Worm (Caenorhabditis elegans) whole organism, mixed stage, embryonic: ENCODE results near the gene str-83.

Experiments
- bed-3 ChIP-seq: fragments of 200-800 bp; sonication (Bioruptor generic); optimal IDR thresholded peaks from 3 replicates; lab custom pipeline; 2018; ENCODE audit warnings: mild to moderate bottlenecking, missing genetic modification characterization, moderate library complexity, missing compliant biosample characterization
- blmp-1 ChIP-seq: fragments of 150-350 bp; optimal IDR thresholded peaks from 2 replicates; lab custom pipeline; 2014; ENCODE audit warnings: missing biosample characterization, missing genetic modification characterization
- ceh-39 ChIP-seq: fragments of 150-350 bp; optimal IDR thresholded peaks from 2 replicates; lab custom pipeline; 2014; ENCODE audit warnings: missing biosample characterization, missing genetic modification characterization
- ceh-43 ChIP-seq: fragments of 200-800 bp; sonication (Bioruptor generic); optimal IDR thresholded peaks from 2 replicates; lab custom pipeline; 2018; ENCODE audit warnings: mild to moderate bottlenecking, missing genetic modification characterization, moderate library complexity, missing compliant biosample characterization
- ceh-83 ChIP-seq: fragments of 200-800 bp; sonication (Bioruptor generic); optimal IDR thresholded peaks from 2 replicates; lab custom pipeline; 2018; ENCODE audit warnings: mild to moderate bottlenecking, missing genetic modification characterization, missing compliant biosample characterization
- elt-1 ChIP-seq: sonication (generic microtip); optimal IDR thresholded peaks from 2 replicates; lab custom pipeline; 2017; ENCODE audit warnings: missing genetic modification characterization, mild to moderate bottlenecking, missing compliant biosample characterization, antibody characterized with exemption, moderate library complexity, borderline replicate concordance; ENCODE audit not compliant: insufficient read depth
- elt-3 ChIP-seq: fragments of 150-350 bp; optimal IDR thresholded peaks from 2 replicates; lab custom pipeline; 2014; ENCODE audit warnings: missing biosample characterization, missing genetic modification characterization
- flh-1 ChIP-seq: fragments of 200-800 bp; sonication (Bioruptor generic); optimal IDR thresholded peaks from 2 replicates; lab custom pipeline; 2018; ENCODE audit warnings: mild to moderate bottlenecking, missing genetic modification characterization, moderate library complexity, missing compliant biosample characterization
- ham-2 ChIP-seq: fragments of 200-800 bp; sonication (Bioruptor generic); optimal IDR thresholded peaks from 2 replicates; lab custom pipeline; 2018; ENCODE audit warnings: mild to moderate bottlenecking, missing genetic modification characterization, missing compliant biosample characterization
- lin-13 ChIP-seq: fragments of 150-350 bp; optimal IDR thresholded peaks from 2 replicates; lab custom pipeline; 2014; ENCODE audit warnings: missing biosample characterization, missing genetic modification characterization
- lsy-2 ChIP-seq: fragments of 150-350 bp; optimal IDR thresholded peaks from 2 replicates; lab custom pipeline; 2014; ENCODE audit warnings: missing biosample characterization, missing genetic modification characterization
- mab-5 ChIP-seq: fragments of 150-350 bp; optimal IDR thresholded peaks from 2 replicates; lab custom pipeline; 2014; ENCODE audit warnings: missing biosample characterization, missing genetic modification characterization
- mls-2 ChIP-seq: sonication (generic microtip); optimal IDR thresholded peaks from 2 replicates; lab custom pipeline; 2016; ENCODE audit warnings: mild to moderate bottlenecking, missing genetic modification characterization, moderate library complexity, missing compliant biosample characterization
- nhr-2 ChIP-seq: fragments of 150-350 bp; optimal IDR thresholded peaks from 2 replicates; lab custom pipeline; 2014; ENCODE audit warnings: missing biosample characterization, missing genetic modification characterization
- nhr-28 ChIP-seq: fragments of 150-350 bp; optimal IDR thresholded peaks from 2 replicates; lab custom pipeline; 2014; ENCODE audit warnings: missing biosample characterization, missing genetic modification characterization
- nhr-76 ChIP-seq: sonication (generic microtip); optimal IDR thresholded peaks from 2 replicates; lab custom pipeline; 2017; ENCODE audit warnings: missing biosample characterization, missing genetic modification characterization
- pha-4 ChIP-seq: fragments of 150-350 bp; optimal IDR thresholded peaks from 2 replicates; lab custom pipeline; 2018; ENCODE audit warnings: missing biosample characterization, missing genetic modification reagents, missing genetic modification characterization
- sem-2 ChIP-seq: fragments of 200-800 bp; sonication (Bioruptor generic); optimal IDR thresholded peaks from 2 replicates; lab custom pipeline; 2018; ENCODE audit warnings: mild to moderate bottlenecking, missing genetic modification characterization, missing compliant biosample characterization
- snpc-4 ChIP-seq: fragments of 150-350 bp; optimal IDR thresholded peaks from 2 replicates; lab custom pipeline; 2014; ENCODE audit warnings: missing biosample characterization, missing genetic modification characterization
- sptf-1 ChIP-seq: sonication (generic microtip); optimal IDR thresholded peaks from 2 replicates; lab custom pipeline; 2017; ENCODE audit warnings: mild to moderate bottlenecking, missing genetic modification characterization, moderate library complexity, missing compliant biosample characterization
- tbx-8 ChIP-seq: fragments of 200-800 bp; sonication (Bioruptor generic); optimal IDR thresholded peaks from 2 replicates; lab custom pipeline; 2018; ENCODE audit warnings: mild to moderate bottlenecking, missing genetic modification characterization, moderate library complexity, missing compliant biosample characterization
- unc-120 ChIP-seq: sonication (generic microtip); optimal IDR thresholded peaks from 2 replicates; lab custom pipeline; 2017; ENCODE audit warnings: missing genetic modification characterization, missing compliant biosample characterization; ENCODE audit not compliant: poor library complexity, severe bottlenecking
- unc-62 ChIP-seq: fragments of 150-350 bp; optimal IDR thresholded peaks from 2 replicates; lab custom pipeline; 2014; ENCODE audit warnings: missing biosample characterization, missing genetic modification reagents, missing genetic modification characterization
- ztf-11 ChIP-seq: fragments of 150-350 bp; optimal IDR thresholded peaks from 2 replicates; lab custom pipeline; 2014; ENCODE audit warnings: missing biosample characterization, missing genetic modification characterization

The str-83 gene

ce11 chrV:3935892-3936478 lies 41.1 kb upstream of the str-83 start, which contains the start of gene cyp-35A5:
Gene cyp-35A5, plus strand, starts transcription at chrV:3936326.
- no peak for TF ChIP-seq sem-2 (GFP tag; lab: Kevin White, UChicago)

ce11 chrV:3938789-3939188 lies 38.3 kb upstream of the str-83 start, which contains the start of gene cyp-35B1:
Gene cyp-35B1, plus strand, starts transcription at chrV:3939032.
- TF ChIP-seq lsy-2 (no peak), mab-5 (tag; lab: Kevin White, UChicago) (no peak)
- TF ChIP-seq, all 35 proteins: peak for 0

DNA sequence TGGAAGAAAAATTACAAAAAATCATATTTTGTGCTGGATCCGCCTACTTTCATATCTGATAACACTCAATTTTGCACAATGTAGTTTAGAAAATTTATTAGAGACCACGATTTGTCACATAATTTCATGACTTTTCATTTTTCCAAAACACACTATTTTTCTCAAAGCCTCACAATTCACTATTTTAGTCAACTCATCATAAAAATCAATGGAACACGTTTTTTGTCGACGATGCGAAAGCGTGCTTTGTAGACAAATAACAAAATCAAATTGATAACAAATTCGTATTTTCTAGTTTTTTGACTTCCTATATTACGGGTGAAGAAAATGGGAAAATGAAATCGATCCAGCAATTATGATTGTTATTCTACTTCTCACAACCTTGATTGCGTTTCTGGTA lies 35.2 kb upstream of the str-83 start, which contains the start of gene cyp-35B2:
Gene cyp-35B2 (plus strand): TSS at position 301 of the 400 bp plus-strand sequence.
- TF ChIP-seq snpc-4 (no peak), flh-1 (GFP tag; lab: Kevin White, UChicago) (no peak), ztf-11 (tag; lab: Kevin White, UChicago) (no peak)

DNA sequence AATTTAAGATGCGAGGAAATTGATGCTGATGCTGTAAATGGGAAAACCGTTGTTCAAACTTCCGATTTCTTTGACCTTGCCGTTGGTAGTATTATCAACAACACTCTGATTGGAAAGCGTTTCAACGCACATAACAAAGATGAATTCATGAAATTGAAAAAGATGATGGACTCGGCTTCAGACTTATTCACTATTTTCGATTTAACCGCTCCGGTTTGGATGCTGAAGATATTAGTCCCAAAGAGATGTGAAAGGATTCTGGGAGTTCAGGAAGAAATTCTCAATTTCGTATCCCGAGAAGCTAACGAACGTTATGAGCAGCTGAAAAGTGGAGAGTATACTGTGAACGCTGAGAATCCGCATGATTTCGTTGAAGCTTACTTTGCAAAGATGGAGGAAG lies 33.7 kb upstream of the str-83 start:
- TF ChIP-seq mab-5 (tag; lab: Kevin White, UChicago): no peak
- TF ChIP-seq elt-1 (tag; lab: Kevin White, UChicago): no peak
- TF ChIP-seq tbx-8: no peak

ce11 chrV:3945053-3945452 lies 32.0 kb upstream of the str-83 start, which contains the start of gene cyp-35B3:
Gene cyp-35B3, plus strand, starts transcription at chrV:3945353.
- TF ChIP-seq mls-2: no peak
- TF ChIP-seq bed-3: no peak
- no peak for TF ChIP-seq sptf-1 (tag; lab: Kevin White, UChicago)
- TF ChIP-seq snpc-4: no peak
- no peak for TF ChIP-seq unc-120 (tag; lab: Kevin White, UChicago)
- no peak for TF ChIP-seq blmp-1
- TF ChIP-seq nhr-2: no peak
- TF ChIP-seq ceh-83 (GFP tag; lab: Kevin White, UChicago): no peak

- TF ChIP-seq ceh-83 (GFP tag; lab: Kevin White, UChicago) (no peak), ham-2 (GFP tag; lab: Kevin White, UChicago) (no peak), ceh-39 (tag; lab: Kevin White, UChicago) (no peak), nhr-28 (tag; lab: Kevin White, UChicago) (no peak), nhr-76 (tag; lab: Kevin White, UChicago) (no peak), unc-62 (GFP tag; lab: Kevin White, UChicago) (no peak), unc-120 (tag; lab: Kevin White, UChicago) (no peak), lin-13 (no peak), sem-2 (GFP tag; lab: Kevin White, UChicago) (no peak)
Observed at ce11 chrV:3949723-3950122, 27.3 kb upstream of the str-83 start, which contains the start of gene dach-1. Gene dach-1, plus strand, starts transcription at chrV:3950023.

DNA sequence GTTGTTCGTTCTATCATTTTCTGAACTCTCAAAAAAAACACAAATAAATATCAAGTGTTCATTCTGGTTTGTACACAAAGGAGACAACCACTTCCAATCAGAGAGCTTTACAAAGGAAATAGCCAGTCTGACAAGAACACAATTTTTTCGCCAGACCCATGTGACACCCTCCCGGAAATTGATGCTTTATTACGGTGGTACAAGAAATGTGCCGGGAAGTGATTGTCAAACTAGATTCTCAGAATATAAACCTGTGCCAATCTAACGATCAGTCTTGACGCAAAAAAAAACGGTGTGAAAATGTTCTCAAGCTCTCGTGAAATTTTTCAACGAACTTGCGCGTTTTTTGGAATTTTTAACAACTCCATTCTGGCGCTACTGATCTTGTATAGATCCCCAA lies 23.3 kb upstream of the str-83 start, which contains the start of gene str-247:
Gene str-247 (plus strand): TSS at position 301 of the 400 bp plus-strand sequence.
- TF ChIP-seq sem-2 (GFP tag; lab: Kevin White, UChicago): no peak

ce11 chrV:3957608-3958007 lies 19.5 kb upstream of the str-83 start, which contains the start of gene cyp-34A5:
Gene cyp-34A5, minus strand, starts transcription at chrV:3957708.
- TF ChIP-seq blmp-1 (no peak), nhr-76 (tag; lab: Kevin White, UChicago) (no peak), ztf-11 (tag; lab: Kevin White, UChicago) (no peak), pha-4 (tag; lab: Kevin White, UChicago) (no peak), unc-120 (tag; lab: Kevin White, UChicago) (no peak), elt-3 (tag; lab: Kevin White, UChicago) (no peak), ceh-43 (GFP tag; lab: Kevin White, UChicago) (no peak), elt-1 (tag; lab: Kevin White, UChicago) (no peak)
